Fruit fly (Drosophila melanogaster): ENCODE results near the gene Est-Q.

DNA sequence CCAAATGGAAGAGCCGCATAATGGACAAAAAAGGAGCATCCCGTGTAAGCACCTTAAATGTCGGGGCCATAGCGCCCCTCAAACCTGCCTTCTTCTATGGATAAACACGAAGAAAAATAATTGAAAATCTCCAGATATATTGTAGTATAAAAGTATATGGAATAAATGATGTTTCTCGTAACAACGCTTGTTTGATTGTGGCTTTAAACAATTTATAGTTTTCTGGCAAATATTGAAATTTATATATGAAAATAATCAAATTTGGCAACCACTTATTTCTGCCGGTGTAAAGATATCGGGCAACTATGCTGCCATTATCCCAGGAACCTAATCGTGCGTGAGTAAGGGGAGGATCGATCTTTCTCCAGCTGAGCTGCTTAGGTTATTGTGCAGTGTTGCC, 46.0 kb upstream of the Est-Q start:
- no peak for TF ChIP-seq kay (GFP tag; ENCODE audit: borderline replicate concordance)
- no peak for TF ChIP-seq toe (GFP tag; optimal IDR thresholded peaks at IDR 0.05)
- no peak for TF ChIP-seq Crg-1 (GFP tag; optimal IDR thresholded peaks at IDR 0.05)
- TF ChIP-seq bab1 (GFP tag; optimal IDR thresholded peaks at IDR 0.05), result no peak
- TF ChIP-seq Hr96 (GFP tag; optimal IDR thresholded peaks at IDR 0.05), result no peak
- no peak for TF ChIP-seq CG33017 (tag; optimal IDR thresholded peaks at IDR 0.05)
- TF ChIP-seq pad (GFP tag; optimal IDR thresholded peaks at IDR 0.05), result no peak
- TF ChIP-seq Mnt (GFP tag; optimal IDR thresholded peaks at IDR 0.05), result no peak
